Fruit fly (Drosophila melanogaster): ENCODE measurements around the gene rtet.

Gene rtet

DNA sequence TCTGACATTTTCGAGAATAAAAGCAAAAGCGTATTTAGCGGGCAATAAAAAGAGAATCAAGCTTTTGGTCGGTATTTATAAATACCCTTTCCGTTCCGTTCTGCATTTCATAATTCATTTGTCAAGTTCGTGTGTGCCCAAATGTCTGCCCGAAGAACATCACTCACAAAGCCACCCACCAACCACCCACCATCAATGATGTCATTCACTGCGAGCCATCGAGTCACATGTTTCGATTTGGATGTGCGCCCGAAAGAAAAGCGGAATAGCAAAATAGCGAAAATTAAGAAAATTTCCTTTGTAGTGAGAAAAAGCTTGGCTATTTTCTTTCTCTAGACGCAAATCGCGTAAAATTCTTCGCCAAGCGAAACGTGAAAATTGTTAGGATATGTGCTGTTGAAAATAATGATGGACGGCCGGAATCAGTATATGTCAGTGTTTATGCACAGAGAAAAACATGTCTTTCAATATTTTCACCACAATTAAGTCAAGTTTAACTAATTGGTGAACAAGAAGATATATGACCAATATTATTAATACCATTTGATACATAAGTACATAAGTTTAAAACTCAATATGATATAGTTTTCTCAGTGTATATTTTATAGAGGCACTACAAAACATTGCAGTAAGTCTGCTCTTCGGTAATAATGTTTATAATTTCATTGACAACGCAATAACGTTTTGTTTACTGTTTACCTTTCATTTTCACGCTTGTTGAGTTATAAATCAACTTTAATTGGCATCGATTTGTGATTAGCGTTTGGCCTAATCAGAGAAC, 43.0 kb downstream of the rtet start (continued):
- no peak for TF ChIP-seq run (tag; optimal IDR thresholded peaks at IDR 0.05)
- TF ChIP-seq CG17359 (tag; optimal IDR thresholded peaks at IDR 0.05) = peak; percentile 78
- no peak for TF ChIP-seq aop (GFP tag; IDR thresholded peaks at IDR 0.05)
- TF ChIP-seq HLH4C (GFP tag; IDR thresholded peaks at IDR 0.05; ENCODE audit: partially characterized antibody) = no peak
- TF ChIP-seq CG6854 (GFP tag; optimal IDR thresholded peaks at IDR 0.05) = peak; percentile 14
- no peak for TF ChIP-seq tin (GFP tag; optimal IDR thresholded peaks at IDR 0.05)
- no peak for TF ChIP-seq peb (GFP tag; IDR thresholded peaks at IDR 0.05)
- no peak for TF ChIP-seq sens-2 (GFP tag; IDR thresholded peaks at IDR 0.05)
- TF ChIP-seq CG1647 (GFP tag; optimal IDR thresholded peaks at IDR 0.05) = no peak
- no peak for TF ChIP-seq gsb-n (tag; optimal IDR thresholded peaks at IDR 0.05)
- peak; percentile 52 for TF ChIP-seq CG31224 (GFP tag; IDR thresholded peaks at IDR 0.05)
- TF ChIP-seq ac (GFP tag; optimal IDR thresholded peaks at IDR 0.05) = no peak
- no peak for TF ChIP-seq CG3726 (GFP tag; IDR thresholded peaks at IDR 0.05)
- no peak for TF ChIP-seq CG8478 (optimal IDR thresholded peaks at IDR 0.05)
- no peak for TF ChIP-seq CG1529 (GFP tag; optimal IDR thresholded peaks at IDR 0.05)
- no peak for TF ChIP-seq org-1 (GFP tag; optimal IDR thresholded peaks at IDR 0.05)
- TF ChIP-seq luna (GFP tag; optimal IDR thresholded peaks at IDR 0.05) = no peak
- 0 out of 2 replicates have a peak, but pooled peaks have one; percentile 36 for TF ChIP-seq CG17612 (GFP tag; IDR thresholded peaks at IDR 0.05)
- TF ChIP-seq Tbp (GFP tag; optimal IDR thresholded peaks at IDR 0.05) = no peak
- TF ChIP-seq CG12071 (GFP tag; optimal IDR thresholded peaks at IDR 0.05) = peak; percentile 50
- no peak for TF ChIP-seq disco-r (GFP tag; optimal IDR thresholded peaks at IDR 0.05)
- TF ChIP-seq CG9817 (tag; optimal IDR thresholded peaks at IDR 0.05) = peak; percentile 37
- TF ChIP-seq CG30020 (tag; optimal IDR thresholded peaks at IDR 0.05) = no peak
- peak; percentile 43 for TF ChIP-seq ssp (GFP tag; IDR thresholded peaks at IDR 0.05)
- TF ChIP-seq CG11695 (GFP tag; IDR thresholded peaks at IDR 0.05) = peak; percentile 67
- TF ChIP-seq en (GFP tag; optimal IDR thresholded peaks at IDR 0.05) = no peak
- TF ChIP-seq CG30431 (GFP tag; optimal IDR thresholded peaks at IDR 0.05) = no peak
- TF ChIP-seq grn (GFP tag; optimal IDR thresholded peaks at IDR 0.05) = no peak
- TF ChIP-seq dysf (GFP tag; IDR thresholded peaks at IDR 0.05) = peak; percentile 60
- peak; percentile 9 for TF ChIP-seq CG18619 (GFP tag; optimal IDR thresholded peaks at IDR 0.05)
- peak; percentile 48 for TF ChIP-seq CG4424 (GFP tag; optimal IDR thresholded peaks at IDR 0.05)
- peak; percentile 76 for TF ChIP-seq Sox102F (GFP tag; optimal IDR thresholded peaks at IDR 0.05)
- peak; percentile 51 for TF ChIP-seq Ssrp (tag; optimal IDR thresholded peaks at IDR 0.05)
- TF ChIP-seq Sry-β (GFP tag; optimal IDR thresholded peaks at IDR 0.05) = no peak
- peak; percentile 39; the same call in 1 of the 2 replicates for TF ChIP-seq MBD-R2 (GFP tag; IDR thresholded peaks at IDR 0.05)
- TF ChIP-seq zfh1 (GFP tag; IDR thresholded peaks at IDR 0.05) = no peak
- TF ChIP-seq CG11085 (GFP tag; IDR thresholded peaks at IDR 0.05) = 0 out of 2 replicates have a peak, but pooled peaks have one; percentile 14
- TF ChIP-seq CG6683 (GFP tag; optimal IDR thresholded peaks at IDR 0.05) = peak; percentile 23
- peak; percentile 7 for TF ChIP-seq zfh2 (GFP tag; optimal IDR thresholded peaks at IDR 0.05)
- no peak for TF ChIP-seq Opbp (GFP tag; IDR thresholded peaks at IDR 0.05; ENCODE audit: partially characterized antibody)
- no peak for TF ChIP-seq shn (GFP tag; optimal IDR thresholded peaks at IDR 0.05)
- peak; percentile 56 for TF ChIP-seq CG12155 (GFP tag; optimal IDR thresholded peaks at IDR 0.05)
- no peak for TF ChIP-seq cad (GFP tag; optimal IDR thresholded peaks at IDR 0.05)
- peak; percentile 68 for TF ChIP-seq CG2712 (tag; optimal IDR thresholded peaks at IDR 0.05)
- TF ChIP-seq CG15479 (GFP tag; optimal IDR thresholded peaks at IDR 0.05) = no peak
- TF ChIP-seq CG12942 (GFP tag; optimal IDR thresholded peaks at IDR 0.05) = peak; percentile 33
- TF ChIP-seq CG17385 (GFP tag; optimal IDR thresholded peaks at IDR 0.05) = peak; percentile 60
- TF ChIP-seq Hand (GFP tag; optimal IDR thresholded peaks at IDR 0.05) = peak; percentile 34
- 0 out of 2 replicates have a peak, but pooled peaks have one; percentile 24 for TF ChIP-seq CG7372 (GFP tag; IDR thresholded peaks at IDR 0.05)
- 0 out of 3 replicates have a peak, but pooled peaks have one; percentile 7 for TF ChIP-seq otp (GFP tag; IDR thresholded peaks at IDR 0.05)
- no peak for TF ChIP-seq CkIIα-i1 (GFP tag; IDR thresholded peaks at IDR 0.05)
